Fruit fly (Drosophila melanogaster): ENCODE measurements around the gene nod.

Gene nod

dm6 chrX:11621866-11622648 is 41.5 kb downstream of the nod start, which contains the start of gene Ptp10D (continued):
- no peak for TF ChIP-seq CG3919 (GFP tag; optimal IDR thresholded peaks at IDR 0.05)
- peak; percentile 37 for TF ChIP-seq ss (GFP tag; optimal IDR thresholded peaks at IDR 0.05)
- no peak for TF ChIP-seq lz (GFP tag; optimal IDR thresholded peaks at IDR 0.05)
- no peak for TF ChIP-seq CG9139 (GFP tag; optimal IDR thresholded peaks at IDR 0.05)
- no peak for TF ChIP-seq CG34406 (GFP tag; optimal IDR thresholded peaks at IDR 0.05)
- TF ChIP-seq achi (GFP tag; optimal IDR thresholded peaks at IDR 0.05), result no peak
- TF ChIP-seq Met (GFP tag; optimal IDR thresholded peaks at IDR 0.05), result no peak
- TF ChIP-seq CG15336 (GFP tag; IDR thresholded peaks at IDR 0.05), result no peak
- TF ChIP-seq CG8119 (GFP tag; IDR thresholded peaks at IDR 0.05), result peak; percentile 41; the same call in 1 of the 3 replicates
- TF ChIP-seq salr (GFP tag; optimal IDR thresholded peaks at IDR 0.05), result no peak
- no peak for TF ChIP-seq Eip93F (GFP tag; optimal IDR thresholded peaks at IDR 0.05)
- no peak for TF ChIP-seq Hr39 (GFP tag; optimal IDR thresholded peaks at IDR 0.05)
- peak; percentile 27 for TF ChIP-seq CG6854 (GFP tag; optimal IDR thresholded peaks at IDR 0.05)

DNA sequence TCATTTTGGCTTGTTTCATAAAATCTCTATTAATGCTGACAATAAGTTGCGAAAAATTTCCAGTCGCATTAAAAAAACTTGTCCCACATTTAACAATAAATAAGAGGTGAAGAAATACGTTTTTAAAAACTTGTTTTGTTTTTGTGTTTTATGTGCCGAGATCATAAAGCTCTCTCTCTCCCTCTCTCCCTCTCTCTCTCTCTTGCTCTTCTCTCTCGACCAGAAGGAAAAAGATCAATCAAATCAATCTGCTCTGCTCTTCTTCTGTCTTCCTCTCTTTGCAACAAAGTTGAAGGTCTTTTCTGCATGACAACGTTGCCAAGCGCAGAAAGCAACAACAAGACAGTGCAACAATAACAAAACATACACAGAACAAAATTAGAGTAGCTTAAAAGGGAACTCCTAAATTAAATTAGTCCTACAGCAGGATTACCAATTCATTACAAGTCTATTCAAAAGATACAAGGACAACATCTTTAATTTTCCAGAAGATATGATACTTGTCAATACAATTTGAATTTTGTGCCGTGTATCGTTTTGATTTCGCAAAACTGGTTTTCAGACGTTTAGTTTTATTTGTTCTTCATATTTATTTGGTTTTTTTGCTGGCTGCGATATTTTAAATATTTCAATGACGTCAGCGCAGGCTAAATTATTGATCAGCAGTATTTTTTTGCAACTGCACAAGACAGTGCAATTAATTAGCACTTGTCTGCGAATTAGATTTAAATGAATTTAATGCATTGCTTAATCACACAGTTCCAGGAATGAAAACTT is 42.3 kb downstream of the nod start:
- TF ChIP-seq Hr38 (GFP tag; optimal IDR thresholded peaks at IDR 0.05) (peak; percentile 34), Blimp-1 (GFP tag; optimal IDR thresholded peaks at IDR 0.05) (peak; percentile 92), ss (GFP tag; optimal IDR thresholded peaks at IDR 0.05) (peak; percentile 97 to 98), fd85E (GFP tag; optimal IDR thresholded peaks at IDR 0.05) (peak; percentile 90), Sox102F (GFP tag; optimal IDR thresholded peaks at IDR 0.05) (peak; percentile 98), Sox15 (GFP tag; optimal IDR thresholded peaks at IDR 0.05) (peak; percentile 89), CG10669 (GFP tag; optimal IDR thresholded peaks at IDR 0.05) (peak; percentile 97), Met (GFP tag; optimal IDR thresholded peaks at IDR 0.05) (peak; percentile 100), CG7368 (GFP tag; optimal IDR thresholded peaks at IDR 0.05) (peak; percentile 97), dsx (GFP tag; optimal IDR thresholded peaks at IDR 0.05; ENCODE audit: poor library complexity, severe bottlenecking) (peak; percentile 100), CG9139 (GFP tag; optimal IDR thresholded peaks at IDR 0.05) (peak; percentile 96), dac (GFP tag; optimal IDR thresholded peaks at IDR 0.05) (peak; percentile 72), CG6808 (GFP tag; optimal IDR thresholded peaks at IDR 0.05) (peak; percentile 95), Eip93F (GFP tag; optimal IDR thresholded peaks at IDR 0.05) (peak; percentile 75), CG6792 (GFP tag; optimal IDR thresholded peaks at IDR 0.05) (peak; percentile 96), Ets96B (tag; optimal IDR thresholded peaks at IDR 0.05) (peak; percentile 96), Gug (GFP tag; IDR thresholded peaks at IDR 0.05) (peak; percentile 91), CG10631 (GFP tag; optimal IDR thresholded peaks at IDR 0.05) (peak; percentile 96), CG31627 (GFP tag; optimal IDR thresholded peaks at IDR 0.05) (peak; percentile 98), CG8319 (GFP tag; optimal IDR thresholded peaks at IDR 0.05) (peak; percentile 95), lz (GFP tag; optimal IDR thresholded peaks at IDR 0.05) (peak; percentile 98), CG34406 (GFP tag; optimal IDR thresholded peaks at IDR 0.05) (peak; percentile 94), svp (GFP tag) (peak; percentile 99), CG4318 (GFP tag; optimal IDR thresholded peaks at IDR 0.05) (peak; percentile 85), pdm3 (GFP tag; optimal IDR thresholded peaks at IDR 0.05) (peak; percentile 98), CG11902 (GFP tag; optimal IDR thresholded peaks at IDR 0.05) (peak; percentile 94), CG1621 (tag; optimal IDR thresholded peaks at IDR 0.05) (peak; percentile 95), CG6854 (GFP tag; optimal IDR thresholded peaks at IDR 0.05) (peak; percentile 95), esn (GFP tag; optimal IDR thresholded peaks at IDR 0.05) (peak; percentile 98), CG11762 (GFP tag; optimal IDR thresholded peaks at IDR 0.05; ENCODE audit: insufficient read depth) (peak; percentile 96), CG6163 (GFP tag; IDR thresholded peaks at IDR 0.05) (peak; percentile 96), Hr39 (GFP tag; optimal IDR thresholded peaks at IDR 0.05) (peak; percentile 98), Eip75B (GFP tag; optimal IDR thresholded peaks at IDR 0.05) (peak; percentile 92), Smox (GFP tag; optimal IDR thresholded peaks at IDR 0.05) (peak; percentile 98), net (GFP tag; optimal IDR thresholded peaks at IDR 0.05) (peak; percentile 96), CG15336 (GFP tag; IDR thresholded peaks at IDR 0.05) (peak; percentile 96), fd59A (GFP tag; optimal IDR thresholded peaks at IDR 0.05) (peak; percentile 93), Sox14 (GFP tag; optimal IDR thresholded peaks at IDR 0.05) (peak; percentile 96), CG3032 (tag; optimal IDR thresholded peaks at IDR 0.05) (peak; percentile 97), Hr4 (GFP tag; optimal IDR thresholded peaks at IDR 0.05) (peak; percentile 91), CG32006 (GFP tag; optimal IDR thresholded peaks at IDR 0.05) (peak; percentile 94)

Measured in whole organism, prepupa.